Worm (Caenorhabditis elegans) whole organism, mixed stage, embryonic: ENCODE data around the gene K09G1.2.

Experiments used
- blmp-1 ChIP-seq: fragments of 150-350 bp; optimal IDR thresholded peaks from 2 replicates; lab custom pipeline; 2014; ENCODE audit warnings: missing biosample characterization, missing genetic modification characterization
- ham-2 ChIP-seq: fragments of 200-800 bp; sonication (Bioruptor generic); optimal IDR thresholded peaks from 2 replicates; lab custom pipeline; 2018; ENCODE audit warnings: mild to moderate bottlenecking, missing genetic modification characterization, missing compliant biosample characterization
- lsy-2 ChIP-seq: fragments of 150-350 bp; optimal IDR thresholded peaks from 2 replicates; lab custom pipeline; 2014; ENCODE audit warnings: missing biosample characterization, missing genetic modification characterization
- pha-4 ChIP-seq: fragments of 150-350 bp; optimal IDR thresholded peaks from 2 replicates; lab custom pipeline; 2018; ENCODE audit warnings: missing biosample characterization, missing genetic modification reagents, missing genetic modification characterization
- sptf-1 ChIP-seq: sonication (generic microtip); optimal IDR thresholded peaks from 2 replicates; lab custom pipeline; 2017; ENCODE audit warnings: mild to moderate bottlenecking, missing genetic modification characterization, moderate library complexity, missing compliant biosample characterization

DNA sequence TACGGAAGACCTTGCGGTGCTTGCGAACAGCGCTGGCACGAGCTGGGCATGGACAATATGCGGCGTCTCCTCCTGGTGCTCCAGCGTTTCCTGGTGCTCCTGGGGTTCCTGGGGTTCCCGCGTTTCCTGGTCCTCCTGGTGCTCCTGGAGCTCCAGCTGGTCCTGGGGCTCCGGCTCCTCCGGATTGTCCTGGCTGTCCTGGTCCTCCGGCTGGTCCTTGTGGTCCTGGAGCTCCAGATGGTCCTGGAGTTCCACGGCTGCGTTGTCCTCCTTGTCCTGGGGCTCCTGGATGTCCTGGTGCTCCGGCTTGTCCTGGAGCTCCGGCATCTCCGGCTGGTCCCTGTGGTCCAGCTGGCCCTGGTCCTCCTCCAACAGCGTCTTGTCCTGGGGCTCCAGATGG, 41.9 kb downstream of the K09G1.2 start:
- TF ChIP-seq blmp-1 (tag; lab: Kevin White, UChicago), result no peak
- TF ChIP-seq pha-4 (tag; lab: Kevin White, UChicago), result no peak
- no peak for TF ChIP-seq lsy-2 (tag; lab: Kevin White, UChicago)
- no peak for TF ChIP-seq sptf-1 (tag; lab: Kevin White, UChicago)
- TF ChIP-seq ham-2 (GFP tag; lab: Kevin White, UChicago), result no peak
